Worm (Caenorhabditis elegans) whole organism, L4/young adult: ENCODE measurements around the gene nhr-214.
A peak's percentile ranks its signal among the peaks of the same experiment; 100 is the strongest.

Experiments
- W03F9.2 ChIP-seq: fragments of 150-350 bp; optimal IDR thresholded peaks from 2 replicates; lab custom pipeline; 2014; ENCODE audit warnings: missing biosample characterization, missing genetic modification characterization
- dao-5 ChIP-seq: sonication (generic microtip); optimal IDR thresholded peaks from 2 replicates; lab custom pipeline; 2016; ENCODE audit warnings: missing genotype, missing genetic modification characterization, moderate library complexity, missing compliant biosample characterization
- him-1 ChIP-seq: sonication (generic microtip); optimal IDR thresholded peaks from 2 replicates; lab custom pipeline; 2016; ENCODE audit warnings: missing genotype, missing genetic modification reagents, missing genetic modification characterization, missing compliant biosample characterization

nhr-214 gene

DNA sequence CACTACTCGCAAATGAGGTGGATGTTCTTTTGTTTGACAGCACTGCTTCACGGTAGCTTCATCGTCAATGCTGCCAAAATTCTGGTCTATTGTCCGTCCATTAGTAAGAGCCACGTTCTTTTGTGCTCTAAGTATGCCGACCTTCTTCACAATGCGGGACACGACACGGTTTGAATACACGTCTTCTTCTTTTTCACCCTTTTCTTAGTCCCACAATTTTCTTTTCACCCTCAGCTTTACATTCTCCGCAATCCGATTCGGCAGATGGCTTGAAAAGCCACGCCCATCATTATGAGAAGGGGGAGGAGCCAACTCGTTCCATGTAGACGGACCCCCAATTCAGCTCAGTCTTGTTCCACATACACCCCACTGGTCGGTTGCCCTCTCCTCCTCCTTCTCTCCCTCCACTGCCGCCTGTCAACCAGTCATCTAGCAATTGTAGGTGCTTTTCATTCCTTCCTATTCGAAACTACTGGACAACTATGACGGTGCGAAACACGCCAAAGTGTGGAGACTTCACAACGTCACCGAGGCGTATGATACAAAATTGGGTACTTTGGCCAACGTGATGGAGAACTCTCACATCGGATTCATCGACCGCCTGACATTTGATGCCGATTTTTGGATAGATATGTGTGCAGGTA, 10.0 kb downstream of the nhr-214 start:
- TF ChIP-seq dao-5 (no peak), W03F9.2 (tag; lab: Kevin White, UChicago) (no peak), him-1 (tag; lab: Kevin White, UChicago) (no peak)

DNA sequence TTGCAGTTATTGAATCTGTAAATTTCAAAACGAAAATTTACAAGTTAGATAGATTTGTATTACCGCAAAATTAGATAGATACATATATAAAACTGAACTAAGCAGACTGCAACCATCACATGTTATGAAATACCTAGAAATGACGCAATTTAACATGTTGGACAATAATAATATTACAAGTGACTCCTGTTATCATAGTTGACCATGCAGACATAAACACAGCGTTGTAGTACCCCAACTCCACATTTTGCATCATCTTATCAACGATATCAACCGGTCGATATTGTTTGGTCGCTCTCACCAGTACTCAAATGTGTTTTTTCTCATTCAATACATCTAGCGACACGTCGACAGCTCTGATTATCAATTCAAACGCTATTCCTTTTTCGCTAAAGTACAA, 10.6 kb downstream of the nhr-214 start, which contains the start of gene ugt-50:
ugt-50 (plus strand) TSS at position 268 of the 400 bp plus-strand sequence.
- TF ChIP-seq him-1 (tag; lab: Kevin White, UChicago) (no peak), dao-5 (no peak), W03F9.2 (tag; lab: Kevin White, UChicago) (no peak)

DNA sequence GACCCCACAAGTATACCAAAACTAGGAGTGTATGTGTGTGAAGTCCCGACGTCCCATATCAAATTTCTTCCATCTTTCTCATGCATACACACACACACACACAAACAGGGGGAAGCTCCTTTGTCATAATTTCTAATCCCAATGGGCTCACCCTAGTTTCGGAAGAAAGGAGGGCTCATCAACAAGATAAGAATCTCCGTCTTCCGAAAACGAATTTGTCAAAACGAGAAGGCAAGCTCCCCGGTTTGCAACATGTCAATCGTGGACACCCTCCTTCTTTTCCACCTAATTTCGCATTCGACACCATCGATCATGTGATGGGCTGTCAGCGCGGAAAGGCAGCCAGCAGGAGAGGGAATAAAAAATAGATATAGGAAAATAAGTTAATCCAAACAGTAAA, 11.5 kb downstream of the nhr-214 start:
- TF ChIP-seq him-1 (tag; lab: Kevin White, UChicago) (no peak), W03F9.2 (tag; lab: Kevin White, UChicago) (no peak), dao-5 (no peak)

- TF ChIP-seq dao-5 (no peak), W03F9.2 (tag; lab: Kevin White, UChicago) (no peak), him-1 (tag; lab: Kevin White, UChicago) (no peak)
These were observed 12.0 kb downstream of the nhr-214 start for ce11 chrX:12689869-12690268.

- TF ChIP-seq dao-5 (no peak), W03F9.2 (tag; lab: Kevin White, UChicago) (no peak), him-1 (tag; lab: Kevin White, UChicago) (no peak)
These were observed 13.2 kb downstream of the nhr-214 start for ce11 chrX:12688632-12689031.

- TF ChIP-seq him-1 (tag; lab: Kevin White, UChicago) (no peak), W03F9.2 (tag; lab: Kevin White, UChicago) (no peak), dao-5 (no peak)
These were observed 14.4 kb downstream of the nhr-214 start for ce11 chrX:12687482-12687881.

- TF ChIP-seq dao-5 (no peak), him-1 (tag; lab: Kevin White, UChicago) (no peak), W03F9.2 (tag; lab: Kevin White, UChicago) (no peak)
These were observed 22.3 kb downstream of the nhr-214 start for ce11 chrX:12679603-12680002.

ce11 chrX:12678532-12678931, 23.3 kb downstream of the nhr-214 start, which contains the start of gene adt-1:
Gene adt-1 (plus strand): TSS chrX:12678832.
- TF ChIP-seq him-1 (tag; lab: Kevin White, UChicago), result no peak
- no peak for TF ChIP-seq W03F9.2 (tag; lab: Kevin White, UChicago)
- no peak for TF ChIP-seq dao-5

ce11 chrX:12677113-12677512, 24.8 kb downstream of the nhr-214 start:
- TF ChIP-seq W03F9.2 (tag; lab: Kevin White, UChicago), result no peak
- TF ChIP-seq dao-5, result no peak
- no peak for TF ChIP-seq him-1 (tag; lab: Kevin White, UChicago)

DNA sequence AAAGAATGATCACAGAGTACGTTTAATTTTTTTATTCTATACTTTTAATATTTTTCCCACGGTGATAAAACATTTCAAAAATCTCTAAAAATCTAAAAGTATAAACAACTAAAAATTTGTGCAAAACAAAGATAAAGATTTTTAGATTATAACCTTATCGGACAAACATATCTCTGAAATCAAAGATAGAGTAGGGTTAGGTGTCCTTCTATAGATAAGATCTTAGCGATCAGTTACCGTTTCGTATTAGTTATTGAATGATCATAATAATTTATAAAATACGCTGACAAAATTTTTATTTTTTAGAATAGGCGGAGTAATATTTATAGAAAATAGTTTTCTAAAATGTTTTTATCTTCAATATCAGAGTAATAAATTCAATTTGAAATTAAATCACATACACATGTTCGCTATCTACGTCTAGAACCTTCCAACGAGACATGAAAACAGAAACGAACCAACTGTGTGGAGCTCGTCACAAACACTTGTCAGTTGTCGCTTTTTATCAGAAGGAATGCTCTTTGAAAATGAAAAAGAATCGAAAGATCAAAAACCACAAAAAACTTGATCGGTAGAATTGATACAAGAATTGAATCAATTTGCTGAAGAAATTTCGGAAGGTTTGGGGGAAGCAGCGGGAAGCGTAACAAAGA, 30.1 kb downstream of the nhr-214 start:
- no peak for TF ChIP-seq him-1 (tag; lab: Kevin White, UChicago)
- no peak for TF ChIP-seq W03F9.2 (tag; lab: Kevin White, UChicago)
- no peak for TF ChIP-seq dao-5

- TF ChIP-seq him-1 (tag; lab: Kevin White, UChicago), result peak; percentile 20
- TF ChIP-seq W03F9.2 (tag; lab: Kevin White, UChicago), result peak; percentile 31
- TF ChIP-seq dao-5, result no peak
These were observed 31.5 kb downstream of the nhr-214 start for ce11 chrX:12670385-12670784.

ce11 chrX:12668941-12669501, 32.8 kb downstream of the nhr-214 start:
- TF ChIP-seq dao-5 (no peak), him-1 (tag; lab: Kevin White, UChicago) (no peak), W03F9.2 (tag; lab: Kevin White, UChicago) (no peak)

- TF ChIP-seq him-1 (tag; lab: Kevin White, UChicago), result no peak
- TF ChIP-seq W03F9.2 (tag; lab: Kevin White, UChicago), result no peak
- no peak for TF ChIP-seq dao-5
These were observed 33.9 kb downstream of the nhr-214 start, which contains the start of gene nhr-17 for ce11 chrX:12667804-12668511. Gene nhr-17 (minus strand): TSS chrX:12667854.

ce11 chrX:12665799-12666198, 36.1 kb downstream of the nhr-214 start:
- TF ChIP-seq him-1 (tag; lab: Kevin White, UChicago) (no peak), dao-5 (no peak), W03F9.2 (tag; lab: Kevin White, UChicago) (no peak)
